Fruit fly (Drosophila melanogaster): Measurements from ENCODE around the gene Hel89B.
A peak's percentile ranks its signal among the peaks of the same experiment; 100 is the strongest.

Gene Hel89B

dm6 chr3R:15972979-15973486 is at the start of gene Hel89B:
Gene Hel89B, plus strand, starts transcription at chr3R:15973298.
- peak; percentile 70 for TF ChIP-seq grau (tag; optimal IDR thresholded peaks at IDR 0.05)
- peak; percentile 97 for TF ChIP-seq MESR4 (GFP tag; optimal IDR thresholded peaks at IDR 0.05)
- no peak for TF ChIP-seq CG43689 (GFP tag; IDR thresholded peaks at IDR 0.05)
- no peak for TF ChIP-seq CG10431 (GFP tag; optimal IDR thresholded peaks at IDR 0.05)
- TF ChIP-seq jumu (GFP tag; optimal IDR thresholded peaks at IDR 0.05), result peak; percentile 76
- TF ChIP-seq HLH3B (GFP tag; IDR thresholded peaks at IDR 0.05), result no peak
- TF ChIP-seq ERR (GFP tag; optimal IDR thresholded peaks at IDR 0.05), result no peak
- TF ChIP-seq Neu2 (GFP tag; optimal IDR thresholded peaks at IDR 0.05; ENCODE audit: borderline replicate concordance), result no peak
- TF ChIP-seq H15 (GFP tag; IDR thresholded peaks at IDR 0.05), result no peak
- TF ChIP-seq CG15011 (GFP tag; optimal IDR thresholded peaks at IDR 0.05), result no peak
- no peak for TF ChIP-seq Ravus (GFP tag; IDR thresholded peaks at IDR 0.05)
- TF ChIP-seq CG6813 (GFP tag; optimal IDR thresholded peaks at IDR 0.05), result no peak
- peak; percentile 38 for TF ChIP-seq CG5245 (GFP tag; optimal IDR thresholded peaks at IDR 0.05)
- peak; percentile 69 for TF ChIP-seq CG33213 (GFP tag; optimal IDR thresholded peaks at IDR 0.05)
- no peak for TF ChIP-seq usp (GFP tag; optimal IDR thresholded peaks at IDR 0.05)
- peak; percentile 54 for TF ChIP-seq Myb (GFP tag; optimal IDR thresholded peaks at IDR 0.05)
- no peak for TF ChIP-seq CG9215 (GFP tag; IDR thresholded peaks at IDR 0.05)
- TF ChIP-seq emc (GFP tag; optimal IDR thresholded peaks at IDR 0.05), result peak; percentile 41
- no peak for TF ChIP-seq knrl (GFP tag; IDR thresholded peaks at IDR 0.05; ENCODE audit: partially characterized antibody)
- TF ChIP-seq dpn (GFP tag; optimal IDR thresholded peaks at IDR 0.05), result peak; percentile 66 to 67
- TF ChIP-seq maf-S (GFP tag; optimal IDR thresholded peaks at IDR 0.05), result peak; percentile 43
- TF ChIP-seq E2f1 (GFP tag; IDR thresholded peaks at IDR 0.05), result no peak
- peak; percentile 68 for TF ChIP-seq CG17829 (tag; optimal IDR thresholded peaks at IDR 0.05)
- TF ChIP-seq HLH54F (GFP tag; optimal IDR thresholded peaks at IDR 0.05), result peak; percentile 63
- TF ChIP-seq D19B (GFP tag; optimal IDR thresholded peaks at IDR 0.05), result no peak
- TF ChIP-seq sob (GFP tag; IDR thresholded peaks at IDR 0.05), result no peak
- TF ChIP-seq tgo (GFP tag; IDR thresholded peaks at IDR 0.05), result no peak
- no peak for TF ChIP-seq stc (GFP tag; IDR thresholded peaks at IDR 0.05)
- TF ChIP-seq CG10959 (GFP tag; IDR thresholded peaks at IDR 0.05), result no peak
- TF ChIP-seq prd (optimal IDR thresholded peaks at IDR 0.05), result no peak
- no peak for TF ChIP-seq prd (GFP tag; IDR thresholded peaks at IDR 0.05)
- TF ChIP-seq seq (GFP tag; IDR thresholded peaks at IDR 0.05), result no peak
- TF ChIP-seq CG13624 (GFP tag; optimal IDR thresholded peaks at IDR 0.05), result peak; percentile 47
- TF ChIP-seq CG12942 (GFP tag; optimal IDR thresholded peaks at IDR 0.05), result peak; percentile 62
- TF ChIP-seq nom (GFP tag; optimal IDR thresholded peaks at IDR 0.05), result no peak
- no peak for TF ChIP-seq danr (GFP tag; IDR thresholded peaks at IDR 0.05)
- no peak for TF ChIP-seq bowl (GFP tag; IDR thresholded peaks at IDR 0.05)
- no peak for TF ChIP-seq Nf-YB (GFP tag; optimal IDR thresholded peaks at IDR 0.05)
- TF ChIP-seq CG18619 (GFP tag; optimal IDR thresholded peaks at IDR 0.05), result no peak
- TF ChIP-seq aop (GFP tag; IDR thresholded peaks at IDR 0.05), result no peak
- TF ChIP-seq ssp (GFP tag; IDR thresholded peaks at IDR 0.05), result no peak
- TF ChIP-seq Sox102F (GFP tag; optimal IDR thresholded peaks at IDR 0.05), result peak; percentile 67
- TF ChIP-seq so (GFP tag; IDR thresholded peaks at IDR 0.05), result no peak
- no peak for TF ChIP-seq gcm (GFP tag; optimal IDR thresholded peaks at IDR 0.05)
- no peak for TF ChIP-seq Rx (GFP tag; IDR thresholded peaks at IDR 0.05)
- TF ChIP-seq CG8089 (GFP tag; optimal IDR thresholded peaks at IDR 0.05), result peak; percentile 34
- peak; percentile 100 for TF ChIP-seq CG7357 (GFP tag; IDR thresholded peaks at IDR 0.05)
- no peak for TF ChIP-seq sc (optimal IDR thresholded peaks at IDR 0.05)
- TF ChIP-seq sc (GFP tag; optimal IDR thresholded peaks at IDR 0.05), result no peak
- no peak for TF ChIP-seq Taf1 (GFP tag; IDR thresholded peaks at IDR 0.05)
- peak; percentile 13 for TF ChIP-seq CG10147 (GFP tag; optimal IDR thresholded peaks at IDR 0.05)
- peak; percentile 52 for TF ChIP-seq CG17359 (tag; optimal IDR thresholded peaks at IDR 0.05)
- peak; percentile 45 for TF ChIP-seq CG10979 (tag; optimal IDR thresholded peaks at IDR 0.05)
